Worm (Caenorhabditis elegans): ENCODE results near the gene efl-3.

ce11 chrII:8412061-8412721, at the start of gene efl-3:
- TF ChIP-seq unc-3 (GFP tag; conservative IDR thresholded peaks at IDR 0.05) (no peak), unc-3 (tag; optimal IDR thresholded peaks at IDR 0.05) (no peak), nhr-11 (tag; optimal IDR thresholded peaks at IDR 0.05) (no peak), ama-1 (optimal IDR thresholded peaks at IDR 0.05) (no peak)
